Worm (Caenorhabditis elegans) whole organism, L1 larva: ENCODE measurements around the gene mtr-4.

Experiments
- C04F5.9 ChIP-seq: sonication (generic microtip); optimal IDR thresholded peaks from 2 replicates; lab custom pipeline; 2016; ENCODE audit warnings: missing genetic modification characterization, missing compliant biosample characterization
- C16A3.4 ChIP-seq: fragments of 150-350 bp; optimal IDR thresholded peaks from 2 replicates; lab custom pipeline; 2014; ENCODE audit warnings: missing biosample characterization, missing genetic modification characterization
- alr-1 ChIP-seq: fragments of 200-800 bp; sonication (Bioruptor generic); optimal IDR thresholded peaks from 2 replicates; lab custom pipeline; 2018; ENCODE audit warnings: borderline replicate concordance, mild to moderate bottlenecking, missing genetic modification characterization, missing compliant biosample characterization
- aly-2 ChIP-seq: fragments of 150-350 bp; optimal IDR thresholded peaks from 2 replicates; lab custom pipeline; 2014; ENCODE audit warnings: missing biosample characterization, missing genetic modification characterization
- blmp-1 ChIP-seq: fragments of 150-350 bp; optimal IDR thresholded peaks from 2 replicates; lab custom pipeline; 2014; ENCODE audit warnings: missing biosample characterization, missing genetic modification characterization
- ceh-90 ChIP-seq: sonication (generic microtip); optimal IDR thresholded peaks from 2 replicates; lab custom pipeline; 2016; ENCODE audit warnings: missing genetic modification characterization, missing compliant biosample characterization
- dpl-1 ChIP-seq, 3 experiments: fragments of 150-350 bp in 2 of 3; sonication (generic microtip) in 1 of 3; optimal IDR thresholded peaks; 2 replicates each; lab custom pipeline; 2014 to 2017; ENCODE audit warnings: missing biosample characterization in 3 of 3, missing genetic modification characterization in 3 of 3, missing genetic modification reagents in 3 of 3
- efl-1 ChIP-seq, 4 experiments: fragments of 150-350 bp; optimal IDR thresholded peaks in 3 of 4; peaks in 1 of 4; 1 replicate in 1 of 4; 2 replicates in 3 of 4; lab custom pipeline; 2014; ENCODE audit warnings: missing biosample characterization in 2 of 4, missing genetic modification characterization in 2 of 4, missing genetic modification reagents in 2 of 4
- elt-2 ChIP-seq: sonication (generic microtip); optimal IDR thresholded peaks from 2 replicates; lab custom pipeline; 2016; ENCODE audit warnings: missing genetic modification characterization, mild to moderate bottlenecking, inconsistent platforms, missing compliant biosample characterization, missing genetic modification reagents
- elt-3 ChIP-seq, 6 experiments: fragments of 150-350 bp in 1 of 6; sonication (generic microtip); optimal IDR thresholded peaks; 2 replicates each; lab custom pipeline; 2017 to 2018; ENCODE audit warnings: missing biosample characterization in 6 of 6, missing genetic modification characterization in 6 of 6, inconsistent platforms in 1 of 6
- fkh-10 ChIP-seq: sonication (generic microtip); optimal IDR thresholded peaks from 2 replicates; lab custom pipeline; 2017; ENCODE audit warnings: missing biosample characterization, missing genetic modification reagents, missing genetic modification characterization
- fkh-4 ChIP-seq: sonication (generic microtip); optimal IDR thresholded peaks from 2 replicates; lab custom pipeline; 2016; ENCODE audit warnings: missing compliant biosample characterization, missing genetic modification characterization, borderline replicate concordance
- grh-1 ChIP-seq: fragments of 200-800 bp; sonication (Bioruptor generic); IDR thresholded peaks from 2 replicates; pipeline ENCODE4 v1.3.6; 2022; ENCODE audit warnings: missing genetic modification reagents, missing genetic modification characterization, missing compliant biosample characterization
- hpl-2 ChIP-seq: fragments of 150-350 bp; optimal IDR thresholded peaks from 2 replicates; lab custom pipeline; 2014; ENCODE audit warnings: missing biosample characterization, missing genetic modification reagents, missing genetic modification characterization
- lin-14 ChIP-seq: fragments of 200-800 bp; sonication (Bioruptor generic); optimal IDR thresholded peaks from 2 replicates; lab custom pipeline; 2018; ENCODE audit warnings: mild to moderate bottlenecking, missing genetic modification characterization, moderate library complexity, missing compliant biosample characterization
- lin-15B ChIP-seq: fragments of 150-350 bp; sonication (generic microtip); optimal IDR thresholded peaks from 3 replicates; lab custom pipeline; 2014; ENCODE audit warnings: missing biosample characterization, missing genetic modification characterization
- lin-35 ChIP-seq, 2 experiments: fragments of 150-350 bp; optimal IDR thresholded peaks; 2 replicates each; lab custom pipeline; 2014; ENCODE audit warnings: missing biosample characterization in 2 of 2, missing genetic modification characterization in 2 of 2, missing genetic modification reagents in 2 of 2
- lir-3 ChIP-seq: sonication (generic microtip); optimal IDR thresholded peaks from 2 replicates; lab custom pipeline; 2016; ENCODE audit warnings: mild to moderate bottlenecking, missing genetic modification characterization, moderate library complexity, missing compliant biosample characterization; ENCODE audit not compliant: poor library complexity
- lsy-2 ChIP-seq, 2 experiments: fragments of 150-350 bp; optimal IDR thresholded peaks; 2 replicates each; lab custom pipeline; 2014; ENCODE audit warnings: missing biosample characterization in 2 of 2, missing genetic modification characterization in 2 of 2
- mab-9 ChIP-seq: fragments of 200-800 bp; sonication (Bioruptor generic); IDR thresholded peaks from 2 replicates; pipeline ENCODE4 v1.3.6; 2022; ENCODE audit warnings: missing genetic modification reagents, missing genetic modification characterization, missing compliant biosample characterization
- mdl-1 ChIP-seq, 2 experiments: fragments of 150-350 bp; optimal IDR thresholded peaks; 2 replicates each; lab custom pipeline; 2014 to 2017; ENCODE audit warnings: missing biosample characterization in 2 of 2, missing genetic modification characterization in 2 of 2, inconsistent platforms in 1 of 2
- mef-2 ChIP-seq: fragments of 150-350 bp; optimal IDR thresholded peaks from 2 replicates; lab custom pipeline; 2014; ENCODE audit warnings: missing biosample characterization, missing genetic modification characterization
- mep-1 ChIP-seq: fragments of 150-350 bp; optimal IDR thresholded peaks from 2 replicates; lab custom pipeline; 2014; ENCODE audit warnings: missing biosample characterization, missing genetic modification characterization
- nhr-11 ChIP-seq: fragments of 150-350 bp; optimal IDR thresholded peaks from 2 replicates; lab custom pipeline; 2014; ENCODE audit warnings: missing biosample characterization, missing genetic modification characterization
- nhr-19 ChIP-seq: fragments of 200-800 bp; sonication (Bioruptor generic); conservative IDR thresholded peaks from 2 replicates; pipeline ENCODE4 v1.3.6; 2022; ENCODE audit warnings: missing genetic modification characterization, missing compliant biosample characterization
- nhr-20 ChIP-seq: sonication (generic microtip); optimal IDR thresholded peaks from 2 replicates; lab custom pipeline; 2016; ENCODE audit warnings: mild to moderate bottlenecking, missing genetic modification characterization, missing compliant biosample characterization
- nhr-28 ChIP-seq: fragments of 150-350 bp; optimal IDR thresholded peaks from 2 replicates; lab custom pipeline; 2014; ENCODE audit warnings: missing biosample characterization, missing genetic modification characterization
- nhr-47 ChIP-seq: sonication (generic microtip); optimal IDR thresholded peaks from 2 replicates; lab custom pipeline; 2016; ENCODE audit warnings: mild to moderate bottlenecking, missing genetic modification characterization, moderate library complexity, missing compliant biosample characterization
- nhr-71 ChIP-seq: sonication (generic microtip); optimal IDR thresholded peaks from 2 replicates; lab custom pipeline; 2016; ENCODE audit warnings: mild to moderate bottlenecking, missing genetic modification characterization, moderate library complexity, missing compliant biosample characterization
- nhr-84 ChIP-seq: sonication (generic microtip); optimal IDR thresholded peaks from 2 replicates; lab custom pipeline; 2017; ENCODE audit warnings: missing biosample characterization, missing genetic modification characterization
- nhr-85 ChIP-seq: sonication (generic microtip); peaks from one replicate; lab custom pipeline; 2016; ENCODE audit warnings: missing genetic modification characterization, inconsistent platforms, missing compliant biosample characterization
- nhr-90 ChIP-seq: sonication (generic microtip); optimal IDR thresholded peaks from 2 replicates; lab custom pipeline; 2016; ENCODE audit warnings: mild to moderate bottlenecking, missing genetic modification characterization, missing compliant biosample characterization; ENCODE audit not compliant: poor library complexity
- pag-3 ChIP-seq: sonication (generic microtip); optimal IDR thresholded peaks from 2 replicates; lab custom pipeline; 2017; ENCODE audit warnings: missing genetic modification characterization, mild to moderate bottlenecking, missing compliant biosample characterization, antibody characterized with exemption, borderline replicate concordance; ENCODE audit not compliant: insufficient read depth
- pax-3 ChIP-seq: fragments of 200-800 bp; sonication (Bioruptor generic); optimal IDR thresholded peaks from 2 replicates; lab custom pipeline; 2018; ENCODE audit warnings: mild to moderate bottlenecking, missing genetic modification characterization, moderate library complexity, missing compliant biosample characterization
- pqm-1 ChIP-seq: sonication (generic microtip); optimal IDR thresholded peaks from 3 replicates; lab custom pipeline; 2017; ENCODE audit warnings: missing biosample characterization, missing genetic modification characterization
- rnt-1 ChIP-seq: sonication (generic microtip); optimal IDR thresholded peaks from 2 replicates; lab custom pipeline; 2016; ENCODE audit warnings: mild to moderate bottlenecking, missing genetic modification characterization, moderate library complexity, missing compliant biosample characterization
- skn-1 ChIP-seq: fragments of 150-350 bp; optimal IDR thresholded peaks from 2 replicates; lab custom pipeline; 2014; ENCODE audit warnings: missing biosample characterization, missing genetic modification characterization
- snu-23 ChIP-seq: sonication (generic microtip); optimal IDR thresholded peaks from 2 replicates; lab custom pipeline; 2016; ENCODE audit warnings: missing genetic modification characterization, missing compliant biosample characterization
- sox-4 ChIP-seq: sonication (generic microtip); optimal IDR thresholded peaks from 2 replicates; lab custom pipeline; 2016; ENCODE audit warnings: missing genetic modification characterization, missing compliant biosample characterization
- sup-37 ChIP-seq: fragments of 200-800 bp; sonication (Bioruptor generic); optimal IDR thresholded peaks from 2 replicates; lab custom pipeline; 2018; ENCODE audit warnings: mild to moderate bottlenecking, missing genetic modification characterization, missing compliant biosample characterization
- swsn-7 ChIP-seq: sonication (generic microtip); optimal IDR thresholded peaks from 2 replicates; lab custom pipeline; 2016; ENCODE audit warnings: missing genetic modification characterization, missing compliant biosample characterization
- tbx-2 ChIP-seq: sonication (generic microtip); optimal IDR thresholded peaks from 2 replicates; lab custom pipeline; 2016; ENCODE audit warnings: missing genetic modification characterization, missing compliant biosample characterization
- unc-86 ChIP-seq: sonication (generic microtip); optimal IDR thresholded peaks from 2 replicates; lab custom pipeline; 2016; ENCODE audit warnings: missing genetic modification characterization, missing compliant biosample characterization
- xbp-1 ChIP-seq: sonication (generic microtip); optimal IDR thresholded peaks from 2 replicates; lab custom pipeline; 2016; ENCODE audit warnings: missing genetic modification characterization, missing compliant biosample characterization
- zag-1 ChIP-seq: fragments of 150-350 bp; optimal IDR thresholded peaks from 2 replicates; lab custom pipeline; 2014; ENCODE audit warnings: missing biosample characterization, missing genetic modification characterization
- ztf-11 ChIP-seq, 2 experiments: sonication (generic microtip); optimal IDR thresholded peaks; 2 replicates each; lab custom pipeline; 2016 to 2017; ENCODE audit warnings: missing genetic modification characterization in 2 of 2, missing biosample characterization in 1 of 2, missing compliant biosample characterization in 1 of 2
- ztf-4 ChIP-seq: fragments of 150-350 bp; optimal IDR thresholded peaks from 2 replicates; lab custom pipeline; 2014; ENCODE audit warnings: missing biosample characterization, missing genetic modification characterization

mtr-4 gene

DNA sequence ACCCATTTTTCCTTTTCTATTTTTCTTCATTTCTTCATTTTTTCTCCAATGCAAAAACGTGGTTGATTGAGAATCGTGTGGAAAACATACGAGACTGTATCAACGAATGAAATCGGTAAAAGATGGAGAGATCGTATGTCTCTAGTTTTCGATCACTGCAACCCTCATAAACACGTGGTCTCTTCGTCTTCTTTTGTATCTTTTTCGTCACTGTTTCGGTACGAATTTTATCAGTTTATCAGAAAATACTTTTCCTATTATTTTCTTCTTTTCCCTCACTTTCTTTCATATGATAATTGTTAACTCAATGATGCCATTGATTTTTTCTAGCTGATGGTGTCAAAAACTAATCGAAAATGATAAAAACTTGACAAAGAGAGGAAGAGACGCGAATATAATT, 50.2 kb downstream of the mtr-4 start:
- TF ChIP-seq pag-3 (tag; lab: Kevin White, UChicago) (no peak), lsy-2 (tag; optimal IDR thresholded peaks at IDR 0.05; lab: Kevin White, UChicago) (peak in 1 of 2 experiments; percentile 10), nhr-20 (tag; lab: Kevin White, UChicago) (peak; percentile 94), lin-15B (tag; lab: Kevin White, UChicago) (no peak), nhr-85 (tag; lab: Kevin White, UChicago) (peak; percentile 91), elt-3 (tag; optimal IDR thresholded peaks at IDR 0.05; lab: Kevin White, UChicago) (peak in 4 of 6 experiments; percentile 26 to 81 (median 74)), pqm-1 (no peak), nhr-90 (tag; lab: Kevin White, UChicago) (peak; percentile 64), C16A3.4 (tag; lab: Kevin White, UChicago) (peak; percentile 45), mep-1 (tag; lab: Kevin White, UChicago) (peak; percentile 51), efl-1 (optimal IDR thresholded peaks at IDR 0.05; lab: Kevin White, UChicago) (no peak), efl-1 (GFP tag; optimal IDR thresholded peaks at IDR 0.05 in 1 of 2; lab: Kevin White, UChicago) (peak in 1 of 2 experiments; percentile 33), mdl-1 (tag; optimal IDR thresholded peaks at IDR 0.05; lab: Kevin White, UChicago) (peak in 1 of 2 experiments; percentile 65), C04F5.9 (tag; lab: Kevin White, UChicago) (no peak), nhr-47 (peak; percentile 3), ztf-4 (no peak), lin-35 (GFP tag; optimal IDR thresholded peaks at IDR 0.05; lab: Kevin White, UChicago) (peak in 1 of 2 experiments; percentile 71), snu-23 (GFP tag; lab: Kevin White, UChicago) (peak; percentile 61), lir-3 (no peak), xbp-1 (no peak), tbx-2 (peak; percentile 31), nhr-19 (GFP tag; lab: Robert Waterston, UW) (peak; percentile 32), aly-2 (tag; lab: Kevin White, UChicago) (no peak), lin-14 (GFP tag; lab: Kevin White, UChicago) (peak; percentile 79), elt-2 (tag; lab: Kevin White, UChicago) (peak; percentile 74), fkh-10 (GFP tag; lab: Kevin White, UChicago) (no peak), alr-1 (tag; lab: Kevin White, UChicago) (no peak), nhr-11 (tag; lab: Kevin White, UChicago) (no peak), nhr-28 (tag; lab: Kevin White, UChicago) (no peak), blmp-1 (tag; lab: Kevin White, UChicago) (peak; percentile 89), swsn-7 (no peak), nhr-71 (tag; lab: Kevin White, UChicago) (peak; percentile 71), pax-3 (tag; lab: Kevin White, UChicago) (no peak)
- TF ChIP-seq, all 84 proteins: peak for 18

DNA sequence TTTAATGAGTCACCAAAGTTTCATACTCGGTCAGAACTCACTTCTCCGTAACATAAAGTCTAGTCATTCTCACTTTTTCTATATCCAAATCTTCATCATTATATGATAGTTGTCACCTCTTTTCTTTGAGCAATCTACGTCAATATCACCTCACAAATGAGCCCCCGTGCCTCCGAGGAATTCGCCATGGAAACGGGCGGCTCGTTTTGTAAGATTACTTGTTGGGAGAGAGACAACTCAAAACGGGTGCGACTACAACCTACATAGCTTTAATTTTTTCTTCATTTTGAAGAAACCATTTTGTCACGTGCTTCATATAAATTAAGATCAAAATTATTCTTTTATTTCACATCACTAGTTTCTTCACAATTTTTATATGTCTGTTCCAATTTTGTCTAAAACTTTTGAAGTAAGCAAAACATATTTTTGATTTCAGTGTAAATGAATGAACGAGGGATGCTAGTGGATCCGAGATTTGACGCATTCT, 53.4 kb downstream of the mtr-4 start, which contains the start of gene nhr-4:
nhr-4 (plus strand) TSS at position 437 of the 487 bp plus-strand sequence.
- TF ChIP-seq swsn-7 (no peak), elt-2 (tag; lab: Kevin White, UChicago) (no peak), ceh-90 (tag; lab: Kevin White, UChicago) (no peak), mdl-1 (tag; optimal IDR thresholded peaks at IDR 0.05; lab: Kevin White, UChicago) (no peak), mef-2 (tag; lab: Kevin White, UChicago) (no peak), hpl-2 (GFP tag; lab: Kevin White, UChicago) (no peak), efl-1 (optimal IDR thresholded peaks at IDR 0.05; lab: Kevin White, UChicago) (no peak), efl-1 (GFP tag; optimal IDR thresholded peaks at IDR 0.05 in 1 of 2; lab: Kevin White, UChicago) (peak in 1 of 2 experiments; percentile 56), skn-1 (no peak), grh-1 (no peak), lin-35 (GFP tag; optimal IDR thresholded peaks at IDR 0.05; lab: Kevin White, UChicago) (no peak), elt-3 (tag; optimal IDR thresholded peaks at IDR 0.05; lab: Kevin White, UChicago) (no peak), fkh-4 (tag; lab: Kevin White, UChicago) (no peak), nhr-19 (GFP tag; lab: Robert Waterston, UW) (no peak), rnt-1 (tag; lab: Kevin White, UChicago) (no peak), aly-2 (tag; lab: Kevin White, UChicago) (no peak), mab-9 (GFP tag; lab: Robert Waterston, UW) (no peak), nhr-84 (tag; lab: Kevin White, UChicago) (no peak), dpl-1 (GFP tag; optimal IDR thresholded peaks at IDR 0.05; lab: Kevin White, UChicago) (no peak), zag-1 (tag; lab: Kevin White, UChicago) (no peak), unc-86 (no peak), lsy-2 (tag; optimal IDR thresholded peaks at IDR 0.05; lab: Kevin White, UChicago) (no peak), pax-3 (tag; lab: Kevin White, UChicago) (no peak), nhr-85 (tag; lab: Kevin White, UChicago) (no peak), sup-37 (GFP tag; lab: Kevin White, UChicago) (no peak), nhr-47 (peak; percentile 0), ztf-4 (no peak), C04F5.9 (tag; lab: Kevin White, UChicago) (no peak), sox-4 (tag; lab: Kevin White, UChicago) (no peak), lin-14 (GFP tag; lab: Kevin White, UChicago) (no peak), nhr-71 (tag; lab: Kevin White, UChicago) (peak; percentile 12), mep-1 (tag; lab: Kevin White, UChicago) (no peak), blmp-1 (tag; lab: Kevin White, UChicago) (no peak), ztf-11 (tag; optimal IDR thresholded peaks at IDR 0.05; lab: Kevin White, UChicago) (no peak)
